Worm (Caenorhabditis elegans) whole organism, L2 larva: ENCODE measurements around the gene mex-1.

Experiments used
- C34F6.9 ChIP-seq: fragments of 150-350 bp; optimal IDR thresholded peaks from 2 replicates; lab custom pipeline; 2014; ENCODE audit warnings: missing biosample characterization, missing genetic modification characterization
- F13H6.1 ChIP-seq: sonication (generic microtip); optimal IDR thresholded peaks from 2 replicates; lab custom pipeline; 2016; ENCODE audit warnings: missing genetic modification characterization, missing compliant biosample characterization
- R02D3.7 ChIP-seq: fragments of 150-350 bp; optimal IDR thresholded peaks from 2 replicates; lab custom pipeline; 2014; ENCODE audit warnings: missing biosample characterization, missing genetic modification characterization
- ZK546.5 ChIP-seq: sonication (generic microtip); optimal IDR thresholded peaks from 2 replicates; lab custom pipeline; 2017; ENCODE audit warnings: missing biosample characterization, missing genetic modification characterization
- alr-1 ChIP-seq: fragments of 150-350 bp; optimal IDR thresholded peaks from 2 replicates; lab custom pipeline; 2014; ENCODE audit warnings: missing biosample characterization, missing genetic modification characterization
- aly-2 ChIP-seq: fragments of 150-350 bp; optimal IDR thresholded peaks from 2 replicates; lab custom pipeline; 2014; ENCODE audit warnings: missing biosample characterization, missing genetic modification characterization
- ama-1 ChIP-seq: fragments of 150-350 bp; optimal IDR thresholded peaks from 2 replicates; lab custom pipeline; 2018; ENCODE audit warnings: inconsistent platforms
- blmp-1 ChIP-seq: sonication (generic microtip); optimal IDR thresholded peaks from 2 replicates; lab custom pipeline; 2017; ENCODE audit warnings: missing genetic modification characterization, mild to moderate bottlenecking, missing compliant biosample characterization, antibody characterized with exemption, moderate library complexity; ENCODE audit not compliant: insufficient read depth
- ceh-16 ChIP-seq: fragments of 150-350 bp; optimal IDR thresholded peaks from 2 replicates; lab custom pipeline; 2014; ENCODE audit warnings: missing biosample characterization, missing genetic modification characterization
- crh-2 ChIP-seq: sonication (generic microtip); optimal IDR thresholded peaks from 2 replicates; lab custom pipeline; 2017; ENCODE audit warnings: missing biosample characterization, missing genetic modification characterization
- dmd-4 ChIP-seq: sonication (generic microtip); optimal IDR thresholded peaks from 2 replicates; lab custom pipeline; 2017; ENCODE audit warnings: missing biosample characterization, missing genetic modification characterization
- egl-27 ChIP-seq: sonication (generic microtip); optimal IDR thresholded peaks from 3 replicates; lab custom pipeline; 2017; ENCODE audit warnings: missing biosample characterization, missing genetic modification reagents, missing genetic modification characterization
- elt-1 ChIP-seq: fragments of 150-350 bp; optimal IDR thresholded peaks from 2 replicates; lab custom pipeline; 2014; ENCODE audit warnings: missing biosample characterization, missing genetic modification characterization
- elt-3 ChIP-seq: sonication (generic microtip); optimal IDR thresholded peaks from 2 replicates; lab custom pipeline; 2017; ENCODE audit warnings: missing biosample characterization, missing genetic modification characterization
- fos-1 ChIP-seq: fragments of 150-350 bp; optimal IDR thresholded peaks from 2 replicates; lab custom pipeline; 2014; ENCODE audit warnings: missing biosample characterization, missing genetic modification characterization
- gmeb-1 ChIP-seq: fragments of 150-350 bp; optimal IDR thresholded peaks from 2 replicates; lab custom pipeline; 2014; ENCODE audit warnings: missing biosample characterization, missing genetic modification characterization
- lin-11 ChIP-seq: fragments of 150-350 bp; sonication (generic microtip); optimal IDR thresholded peaks from 2 replicates; lab custom pipeline; 2014; ENCODE audit warnings: missing biosample characterization, missing genetic modification characterization, inconsistent platforms, mixed read lengths
- lin-13 ChIP-seq: fragments of 150-350 bp; optimal IDR thresholded peaks from 2 replicates; lab custom pipeline; 2014; ENCODE audit warnings: missing biosample characterization, missing genetic modification reagents, missing genetic modification characterization
- lin-39 ChIP-seq: fragments of 150-350 bp; optimal IDR thresholded peaks from 2 replicates; lab custom pipeline; 2014; ENCODE audit warnings: missing biosample characterization, missing genetic modification reagents, missing genetic modification characterization
- lsy-2 ChIP-seq, 2 experiments: fragments of 150-350 bp in 1 of 2; sonication (generic microtip) in 1 of 2; optimal IDR thresholded peaks; 2 replicates each; lab custom pipeline; 2014 to 2017; ENCODE audit warnings: missing biosample characterization in 2 of 2, missing genetic modification characterization in 2 of 2
- mab-5 ChIP-seq: fragments of 150-350 bp; optimal IDR thresholded peaks from 2 replicates; lab custom pipeline; 2014; ENCODE audit warnings: missing biosample characterization, missing genetic modification characterization
- mbf-1 ChIP-seq: sonication (generic microtip); optimal IDR thresholded peaks from 2 replicates; lab custom pipeline; 2017; ENCODE audit warnings: missing biosample characterization, missing genetic modification characterization
- mdl-1 ChIP-seq, 2 experiments: fragments of 150-350 bp in 1 of 2; sonication (generic microtip) in 1 of 2; optimal IDR thresholded peaks; 2 replicates each; lab custom pipeline; 2017; ENCODE audit warnings: missing biosample characterization in 2 of 2, missing genetic modification characterization in 2 of 2
- nhr-10 ChIP-seq: sonication (generic microtip); optimal IDR thresholded peaks from 2 replicates; lab custom pipeline; 2017; ENCODE audit warnings: missing biosample characterization, missing genetic modification characterization
- nhr-12 ChIP-seq: fragments of 150-350 bp; optimal IDR thresholded peaks from 2 replicates; lab custom pipeline; 2014; ENCODE audit warnings: missing biosample characterization, missing genetic modification characterization
- nhr-129 ChIP-seq: fragments of 150-350 bp; optimal IDR thresholded peaks from 2 replicates; lab custom pipeline; 2014; ENCODE audit warnings: missing biosample characterization, missing genetic modification characterization
- nhr-21 ChIP-seq: fragments of 150-350 bp; optimal IDR thresholded peaks from 2 replicates; lab custom pipeline; 2014; ENCODE audit warnings: missing biosample characterization, missing genetic modification characterization
- nhr-23 ChIP-seq: fragments of 150-350 bp; optimal IDR thresholded peaks from 2 replicates; lab custom pipeline; 2014; ENCODE audit warnings: missing biosample characterization, missing genetic modification reagents, missing genetic modification characterization
- nhr-237 ChIP-seq: fragments of 150-350 bp; optimal IDR thresholded peaks from 2 replicates; lab custom pipeline; 2014; ENCODE audit warnings: missing biosample characterization, missing genetic modification characterization
- nhr-25 ChIP-seq: fragments of 150-350 bp; sonication (generic microtip); optimal IDR thresholded peaks from 3 replicates; lab custom pipeline; 2014; ENCODE audit warnings: missing biosample characterization, missing genetic modification characterization
- nhr-6 ChIP-seq: fragments of 150-350 bp; optimal IDR thresholded peaks from 2 replicates; lab custom pipeline; 2014; ENCODE audit warnings: missing biosample characterization, missing genetic modification characterization
- nhr-77 ChIP-seq: fragments of 150-350 bp; optimal IDR thresholded peaks from 2 replicates; lab custom pipeline; 2014; ENCODE audit warnings: missing biosample characterization, missing genetic modification characterization
- peb-1 ChIP-seq: fragments of 150-350 bp; optimal IDR thresholded peaks from 2 replicates; lab custom pipeline; 2014; ENCODE audit warnings: missing biosample characterization, missing genetic modification characterization
- sem-4 ChIP-seq: fragments of 150-350 bp; optimal IDR thresholded peaks from 2 replicates; lab custom pipeline; 2014; ENCODE audit warnings: missing biosample characterization, missing genetic modification reagents, missing genetic modification characterization
- skn-1 ChIP-seq: sonication (generic microtip); optimal IDR thresholded peaks from 2 replicates; lab custom pipeline; 2017; ENCODE audit warnings: missing biosample characterization, missing genetic modification characterization
- sma-3 ChIP-seq: sonication (generic microtip); optimal IDR thresholded peaks from 2 replicates; lab custom pipeline; 2016; ENCODE audit warnings: missing genetic modification reagents, missing genetic modification characterization, missing compliant biosample characterization
- sma-9 ChIP-seq, 2 experiments: fragments of 150-350 bp in 1 of 2; sonication (generic microtip) in 1 of 2; optimal IDR thresholded peaks; 2 replicates each; lab custom pipeline; 2014 to 2016; ENCODE audit warnings: missing genetic modification characterization in 2 of 2, mild to moderate bottlenecking in 1 of 2, missing biosample characterization in 1 of 2, missing compliant biosample characterization in 1 of 2, missing genetic modification reagents in 1 of 2, moderate library complexity in 1 of 2
- snpc-4 ChIP-seq: fragments of 150-350 bp; optimal IDR thresholded peaks from 2 replicates; lab custom pipeline; 2014; ENCODE audit warnings: missing biosample characterization, missing genetic modification characterization
- unc-39 ChIP-seq: fragments of 150-350 bp; optimal IDR thresholded peaks from 2 replicates; lab custom pipeline; 2014; ENCODE audit warnings: missing biosample characterization, missing genetic modification characterization
- unc-55 ChIP-seq: fragments of 150-350 bp; sonication (generic microtip); optimal IDR thresholded peaks from 3 replicates; lab custom pipeline; 2014; ENCODE audit warnings: missing biosample characterization, missing genetic modification reagents, missing genetic modification characterization
- unc-62 ChIP-seq: fragments of 150-350 bp; optimal IDR thresholded peaks from 2 replicates; lab custom pipeline; 2014; ENCODE audit warnings: missing biosample characterization, missing genetic modification reagents, missing genetic modification characterization
- zag-1 ChIP-seq: fragments of 150-350 bp; optimal IDR thresholded peaks from 2 replicates; lab custom pipeline; 2014; ENCODE audit warnings: missing biosample characterization, missing genetic modification characterization
- ztf-1 ChIP-seq: fragments of 200-800 bp; sonication (Bioruptor generic); conservative IDR thresholded peaks from 2 replicates; pipeline ENCODE4 v1.3.6; 2022; ENCODE audit warnings: missing genetic modification characterization, missing compliant biosample characterization
- ztf-11 ChIP-seq: sonication (generic microtip); optimal IDR thresholded peaks from 2 replicates; lab custom pipeline; 2017; ENCODE audit warnings: missing biosample characterization, missing genetic modification characterization
- ztf-4 ChIP-seq: fragments of 150-350 bp; optimal IDR thresholded peaks from 2 replicates; lab custom pipeline; 2014; ENCODE audit warnings: missing biosample characterization, missing genetic modification characterization

The mex-1 gene

DNA sequence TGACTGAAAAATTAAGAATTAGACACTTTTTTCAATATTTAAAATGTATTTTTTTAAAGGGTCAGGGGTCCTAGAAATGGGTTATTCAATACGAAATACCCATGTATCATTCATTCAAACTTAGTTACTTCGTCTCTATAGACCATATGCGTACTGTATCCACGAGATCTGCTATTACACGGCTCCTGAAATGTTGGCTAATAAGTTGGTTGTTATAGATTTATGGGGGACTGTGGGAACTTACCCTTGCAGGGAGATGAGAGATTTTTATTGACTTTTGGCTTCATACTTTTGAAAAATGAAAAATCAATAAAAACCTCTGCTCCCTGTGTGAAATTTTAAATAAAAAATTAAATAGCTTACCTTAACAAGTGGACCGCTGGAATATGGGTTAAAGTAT is 10.5 kb downstream of the mex-1 start:
- TF ChIP-seq gmeb-1 (tag; lab: Kevin White, UChicago) = no peak
- no peak for TF ChIP-seq lin-39 (tag; lab: Kevin White, UChicago)
- TF ChIP-seq ztf-4 (tag; lab: Kevin White, UChicago) = no peak
- TF ChIP-seq ceh-16 = no peak
- TF ChIP-seq blmp-1 (tag; lab: Kevin White, UChicago) = no peak
- TF ChIP-seq C34F6.9 (tag; lab: Kevin White, UChicago) = no peak
- TF ChIP-seq elt-1 = no peak
- TF ChIP-seq lin-13 = no peak
- no peak for TF ChIP-seq lsy-2 (tag; optimal IDR thresholded peaks at IDR 0.05; lab: Kevin White, UChicago)
- TF ChIP-seq R02D3.7 (tag; lab: Kevin White, UChicago) = no peak
- TF ChIP-seq ZK546.5 (tag; lab: Kevin White, UChicago) = no peak
- no peak for TF ChIP-seq nhr-237 (tag; lab: Kevin White, UChicago)
- no peak for TF ChIP-seq alr-1 (tag; lab: Kevin White, UChicago)
- no peak for TF ChIP-seq aly-2
- TF ChIP-seq unc-62 (GFP tag; lab: Kevin White, UChicago) = no peak
- no peak for TF ChIP-seq nhr-10 (tag; lab: Kevin White, UChicago)
- no peak for TF ChIP-seq elt-3

DNA sequence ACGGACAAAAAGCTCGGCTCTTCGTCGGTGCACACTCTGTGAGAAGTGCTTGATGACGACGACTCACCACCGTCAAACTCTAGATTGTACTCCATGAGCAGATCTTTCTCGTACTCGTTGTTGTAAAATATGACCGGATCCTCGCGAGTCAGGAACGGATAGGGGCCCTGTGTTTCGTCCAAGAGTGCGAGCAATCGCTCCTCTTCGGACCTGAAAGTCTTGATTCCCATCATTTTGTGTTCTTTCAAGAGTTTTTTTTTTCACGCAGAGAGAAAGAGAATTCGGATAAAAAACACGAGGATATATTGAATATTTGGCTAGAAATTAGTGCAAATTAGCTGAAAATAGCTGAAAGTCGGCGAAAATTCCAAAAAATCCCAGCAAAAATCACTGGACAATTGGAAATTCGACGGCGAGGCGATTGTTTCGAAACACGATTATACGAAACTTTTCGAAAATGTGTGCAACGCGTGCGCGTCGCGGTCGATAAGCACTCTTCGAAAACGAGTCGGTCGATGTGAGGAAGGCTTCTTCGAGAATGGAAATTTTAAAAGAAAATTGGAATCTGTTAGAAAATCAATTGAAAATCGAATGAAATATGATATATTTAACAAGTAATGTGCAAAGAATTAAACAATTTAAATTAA is 11.1 kb downstream of the mex-1 start, which contains the start of the genes ash-2 and Y17G7B.20:
ash-2 (plus strand) TSS at position 390 of the 647 bp plus-strand sequence.
Y17G7B.20 (minus strand) TSS at position 396 of the 647 bp plus-strand sequence.
- TF ChIP-seq unc-62 (GFP tag; lab: Kevin White, UChicago) (no peak), lin-39 (tag; lab: Kevin White, UChicago) (no peak), ztf-1 (no peak), zag-1 (peak; percentile 44), nhr-237 (tag; lab: Kevin White, UChicago) (no peak), nhr-23 (tag; lab: Kevin White, UChicago) (no peak), snpc-4 (no peak), aly-2 (no peak), lsy-2 (tag; optimal IDR thresholded peaks at IDR 0.05; lab: Kevin White, UChicago) (peak in 1 of 2 experiments; percentile 23), dmd-4 (tag; lab: Kevin White, UChicago) (no peak), ztf-4 (tag; lab: Kevin White, UChicago) (no peak), unc-55 (GFP tag; lab: Kevin White, UChicago) (peak; percentile 23), fos-1 (tag; lab: Kevin White, UChicago) (no peak), sem-4 (no peak), gmeb-1 (tag; lab: Kevin White, UChicago) (no peak), mbf-1 (tag; lab: Kevin White, UChicago) (no peak), lin-13 (no peak), mab-5 (tag; lab: Kevin White, UChicago) (no peak), nhr-77 (tag; lab: Kevin White, UChicago) (no peak), C34F6.9 (tag; lab: Kevin White, UChicago) (peak; percentile 77), elt-1 (no peak), ama-1 (lab: Kevin White, UChicago) (peak; percentile 64), F13H6.1 (tag; lab: Kevin White, UChicago) (no peak)

DNA sequence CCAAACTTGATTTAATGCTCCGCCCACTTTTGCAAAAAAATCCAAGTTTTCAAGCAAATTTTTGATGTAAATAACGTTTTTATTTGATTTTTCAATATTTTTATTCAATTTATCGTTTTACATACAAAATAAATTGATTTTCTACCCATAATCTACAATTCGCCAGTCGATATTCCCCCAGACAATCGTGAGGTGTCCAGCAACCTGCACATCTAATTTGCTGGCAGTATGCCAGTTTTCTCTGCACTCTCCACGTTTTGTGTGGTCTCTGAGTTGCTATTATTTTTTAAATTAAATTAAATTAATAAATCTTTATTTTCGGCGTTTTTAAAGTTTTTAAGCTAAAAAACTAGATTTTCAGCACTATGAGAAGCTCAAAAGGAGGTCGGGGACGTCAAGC is 11.7 kb downstream of the mex-1 start:
- TF ChIP-seq ZK546.5 (tag; lab: Kevin White, UChicago) (peak; percentile 99), fos-1 (tag; lab: Kevin White, UChicago) (peak; percentile 80), mdl-1 (tag; optimal IDR thresholded peaks at IDR 0.05; lab: Kevin White, UChicago) (peak; percentile 14 to 55), egl-27 (peak; percentile 72), aly-2 (no peak), sma-9 (GFP tag; optimal IDR thresholded peaks at IDR 0.05; lab: Kevin White, UChicago) (no peak), sma-9 (tag; optimal IDR thresholded peaks at IDR 0.05; lab: Kevin White, UChicago) (no peak), ztf-11 (no peak), F13H6.1 (tag; lab: Kevin White, UChicago) (peak; percentile 85), nhr-12 (tag; lab: Kevin White, UChicago) (no peak), nhr-25 (peak; percentile 92), elt-3 (no peak), lin-11 (tag; lab: Kevin White, UChicago) (peak; percentile 88), ztf-4 (tag; lab: Kevin White, UChicago) (peak; percentile 80), elt-1 (no peak), nhr-237 (tag; lab: Kevin White, UChicago) (peak; percentile 24), lsy-2 (tag; optimal IDR thresholded peaks at IDR 0.05; lab: Kevin White, UChicago) (peak; percentile 85 to 96), nhr-6 (tag; lab: Kevin White, UChicago) (peak; percentile 93), peb-1 (tag; lab: Kevin White, UChicago) (no peak), unc-55 (GFP tag; lab: Kevin White, UChicago) (peak; percentile 89), nhr-77 (tag; lab: Kevin White, UChicago) (peak; percentile 80), C34F6.9 (tag; lab: Kevin White, UChicago) (peak; percentile 89), lin-13 (peak; percentile 93), nhr-129 (tag; lab: Kevin White, UChicago) (peak; percentile 41), unc-39 (tag; lab: Kevin White, UChicago) (no peak), gmeb-1 (tag; lab: Kevin White, UChicago) (peak; percentile 85), R02D3.7 (tag; lab: Kevin White, UChicago) (peak; percentile 10), alr-1 (tag; lab: Kevin White, UChicago) (no peak), sma-3 (GFP tag; lab: Kevin White, UChicago) (peak; percentile 97), nhr-21 (tag; lab: Kevin White, UChicago) (peak; percentile 90), skn-1 (tag; lab: Kevin White, UChicago) (no peak), lin-39 (tag; lab: Kevin White, UChicago) (no peak), crh-2 (tag; lab: Kevin White, UChicago) (peak; percentile 93), unc-62 (GFP tag; lab: Kevin White, UChicago) (no peak), blmp-1 (tag; lab: Kevin White, UChicago) (peak; percentile 71), mab-5 (tag; lab: Kevin White, UChicago) (peak; percentile 81)
